Fruit fly (Drosophila melanogaster) whole organism, prepupa: ENCODE measurements around the gene Hml.

Source experiments
- CG16779 ChIP-seq: fragments of 200-800 bp; sonication (Bioruptor generic); optimal IDR thresholded peaks from 3 replicates; lab custom pipeline; 2017; ENCODE audit warnings: missing biosample characterization, mild to moderate bottlenecking, missing genetic modification characterization
- CG6792 ChIP-seq: fragments of 200-800 bp; sonication (Bioruptor generic); optimal IDR thresholded peaks from 3 replicates; lab custom pipeline; 2016; ENCODE audit warnings: missing biosample characterization, missing genetic modification characterization
- CG8119 ChIP-seq: fragments of 200-800 bp; sonication (Bioruptor generic); IDR thresholded peaks from 3 replicates; pipeline ENCODE4 v1.3.6; 2022; ENCODE audit warnings: missing biosample characterization, missing genetic modification characterization
- CG9139 ChIP-seq: fragments of 200-800 bp; sonication (Bioruptor generic); optimal IDR thresholded peaks from 3 replicates; lab custom pipeline; 2017; ENCODE audit warnings: missing biosample characterization, mild to moderate bottlenecking, missing genetic modification characterization
- Met ChIP-seq: fragments of 200-800 bp; sonication (Bioruptor generic); optimal IDR thresholded peaks from 3 replicates; lab custom pipeline; 2016; ENCODE audit warnings: missing biosample characterization, missing genetic modification characterization
- OdsH ChIP-seq: fragments of 200-800 bp; sonication (Bioruptor generic); optimal IDR thresholded peaks from 3 replicates; lab custom pipeline; 2016; ENCODE audit warnings: missing biosample characterization, missing genetic modification characterization
- achi ChIP-seq: fragments of 200-800 bp; sonication (Bioruptor generic); optimal IDR thresholded peaks from 3 replicates; lab custom pipeline; 2016; ENCODE audit warnings: missing biosample characterization, missing genetic modification characterization
- cyc ChIP-seq: fragments of 200-800 bp; sonication (Bioruptor generic); optimal IDR thresholded peaks from 3 replicates; lab custom pipeline; 2016; ENCODE audit warnings: missing biosample characterization, missing genetic modification characterization
- net ChIP-seq: fragments of 200-800 bp; sonication (Bioruptor generic); optimal IDR thresholded peaks from 3 replicates; lab custom pipeline; 2016; ENCODE audit warnings: missing biosample characterization, missing genetic modification characterization
- pdm3 ChIP-seq: fragments of 200-800 bp; sonication (Bioruptor generic); optimal IDR thresholded peaks from 3 replicates; lab custom pipeline; 2016; ENCODE audit warnings: missing biosample characterization, missing genetic modification characterization
- svp ChIP-seq: fragments of 200-800 bp; sonication (Bioruptor generic); peaks from one replicate; lab custom pipeline; 2016; ENCODE audit warnings: missing biosample characterization, missing genetic modification characterization

- TF ChIP-seq CG6792 (no peak), CG16779 (no peak), OdsH (GFP tag; lab: Kevin White, UChicago) (no peak), CG9139 (no peak), pdm3 (GFP tag; lab: Kevin White, UChicago) (no peak), Met (GFP tag; lab: Kevin White, UChicago) (no peak), cyc (GFP tag; lab: Kevin White, UChicago) (no peak), svp (GFP tag; lab: Kevin White, UChicago) (no peak), CG8119 (GFP tag; lab: Robert Waterston, UW) (no peak), net (no peak), achi (GFP tag; lab: Kevin White, UChicago) (no peak)
Observed at dm6 chr3L:13837456-13837855, 8.4 kb upstream of the Hml start, which contains the start of gene CG43184.
